Fruit fly (Drosophila melanogaster) whole organism, wandering third instar larva: Measurements from ENCODE around the gene CG14174.

Experiments
- Dif ChIP-seq: fragments of 200-275, 200-300 bp; sonication (Bioruptor generic); optimal IDR thresholded peaks from 2 replicates; lab custom pipeline; 2018; ENCODE audit warnings: missing biosample characterization, missing genetic modification characterization; ENCODE audit not compliant: partially characterized antibody
- Hr78 ChIP-seq: fragments of >200 bp; optimal IDR thresholded peaks from 2 replicates; lab custom pipeline; 2017; ENCODE audit warnings: missing biosample characterization, missing genetic modification characterization
- Hr83 ChIP-seq: fragments of 200-300 bp; sonication (Bioruptor generic); optimal IDR thresholded peaks from 2 replicates; lab custom pipeline; 2016; ENCODE audit warnings: missing biosample characterization, mild to moderate bottlenecking, missing genetic modification characterization, moderate library complexity; ENCODE audit not compliant: poor library complexity, severe bottlenecking
- Sp1 ChIP-seq: fragments of 200-800 bp; sonication (Bioruptor generic); optimal IDR thresholded peaks from 3 replicates; lab custom pipeline; 2019; ENCODE audit warnings: missing biosample characterization, mild to moderate bottlenecking, missing genetic modification characterization, moderate library complexity
- brk ChIP-seq: fragments of 200-800 bp; sonication (Bioruptor generic); optimal IDR thresholded peaks from 2 replicates; lab custom pipeline; 2016; ENCODE audit warnings: missing biosample characterization, mild to moderate bottlenecking, missing genetic modification characterization
- dsf ChIP-seq: sonication (Bioruptor generic); optimal IDR thresholded peaks from 2 replicates; lab custom pipeline; 2016; ENCODE audit warnings: missing biosample characterization, missing genetic modification characterization, borderline replicate concordance
- foxo ChIP-seq, 2 experiments: fragments of 200-800 bp; sonication (Bioruptor generic); optimal IDR thresholded peaks; 2 replicates in 1 of 2; 3 replicates in 1 of 2; lab custom pipeline; 2016 to 2017; ENCODE audit warnings: missing biosample characterization in 2 of 2, missing genetic modification characterization in 2 of 2
- fru ChIP-seq: fragments of 200-800 bp; sonication (Bioruptor generic); optimal IDR thresholded peaks from 3 replicates; lab custom pipeline; 2016; ENCODE audit warnings: missing biosample characterization, mild to moderate bottlenecking, missing genetic modification characterization
- pan ChIP-seq: fragments of >200 bp; optimal IDR thresholded peaks from 2 replicates; lab custom pipeline; 2017
- psq ChIP-seq: fragments of 200-800 bp; sonication (Bioruptor generic); optimal IDR thresholded peaks from 3 replicates; lab custom pipeline; 2017; ENCODE audit warnings: missing biosample characterization, mild to moderate bottlenecking, missing genetic modification characterization, moderate library complexity
- tai ChIP-seq: sonication (Bioruptor generic); optimal IDR thresholded peaks from 2 replicates; lab custom pipeline; 2016; ENCODE audit warnings: missing biosample characterization, missing genetic modification characterization
- usp ChIP-seq: fragments of >200 bp; optimal IDR thresholded peaks from 2 replicates; lab custom pipeline; 2017; ENCODE audit warnings: missing biosample characterization, missing genetic modification characterization
- woc ChIP-seq: sonication (Bioruptor generic); optimal IDR thresholded peaks from 2 replicates; lab custom pipeline; 2016; ENCODE audit warnings: missing biosample characterization, mild to moderate bottlenecking, missing genetic modification characterization

DNA sequence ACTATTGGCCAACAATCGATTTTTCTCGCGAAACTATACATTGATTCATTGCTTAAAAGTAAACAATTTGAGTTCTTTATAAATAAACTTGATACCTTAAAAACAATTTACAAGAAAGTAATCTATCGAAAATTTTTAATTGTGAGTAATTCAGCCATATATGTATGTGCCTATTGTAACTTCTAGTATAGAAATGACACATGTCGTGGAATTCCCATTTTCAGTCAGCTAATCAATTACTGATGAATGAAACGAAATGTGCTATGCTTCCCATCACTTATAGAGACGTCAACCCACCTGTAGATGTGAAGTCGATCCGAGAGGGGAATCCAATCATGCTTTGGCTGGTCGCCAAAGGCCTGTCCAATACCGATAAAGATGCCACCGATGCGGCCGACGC is 7.9 kb upstream of the CG14174 start:
- TF ChIP-seq brk (no peak), tai (GFP tag; lab: Kevin White, UChicago) (no peak), dsf (GFP tag; lab: Kevin White, UChicago) (no peak), usp (GFP tag; lab: Kevin White, UChicago) (no peak), pan (lab: Kevin White, UChicago) (no peak), foxo (GFP tag; optimal IDR thresholded peaks at IDR 0.05; lab: Kevin White, UChicago) (no peak), woc (no peak), Sp1 (GFP tag; lab: Kevin White, UChicago) (no peak), fru (no peak), psq (GFP tag; lab: Kevin White, UChicago) (no peak), Hr83 (no peak), Hr78 (no peak), Dif (GFP tag; lab: Kevin White, UChicago) (no peak)
